Worm (Caenorhabditis elegans) whole organism, early embryonic: ENCODE data around the gene F56F10.1.

Source experiments
- B0310.2 ChIP-seq: sonication (generic microtip); optimal IDR thresholded peaks from 2 replicates; lab custom pipeline; 2016; ENCODE audit warnings: mild to moderate bottlenecking, missing genetic modification characterization, missing compliant biosample characterization
- F13C5.2 ChIP-seq: sonication (generic microtip); optimal IDR thresholded peaks from 2 replicates; lab custom pipeline; 2017; ENCODE audit warnings: mild to moderate bottlenecking, missing genetic modification characterization, inconsistent platforms, missing compliant biosample characterization
- aly-1 ChIP-seq: sonication (generic microtip); optimal IDR thresholded peaks from 2 replicates; lab custom pipeline; 2016; ENCODE audit warnings: missing genetic modification characterization, missing compliant biosample characterization
- ama-1 ChIP-seq: fragments of 150-350 bp; optimal IDR thresholded peaks from 2 replicates; lab custom pipeline; 2014
- ceh-13 ChIP-seq: fragments of 200-800 bp; sonication (Bioruptor generic); optimal IDR thresholded peaks from 2 replicates; lab custom pipeline; 2018; ENCODE audit warnings: mild to moderate bottlenecking, missing genetic modification characterization, missing compliant biosample characterization
- ets-7 ChIP-seq: sonication (generic microtip); optimal IDR thresholded peaks from 2 replicates; lab custom pipeline; 2016; ENCODE audit warnings: missing genotype, missing genetic modification characterization, missing compliant biosample characterization
- flt-1 ChIP-seq: fragments of 200-800 bp; sonication (Bioruptor generic); IDR thresholded peaks from 2 replicates; pipeline ENCODE4 v1.3.6; 2022; ENCODE audit warnings: missing genetic modification characterization, missing compliant biosample characterization
- hmbx-1 ChIP-seq: sonication (generic microtip); optimal IDR thresholded peaks from 2 replicates; lab custom pipeline; 2016; ENCODE audit warnings: mild to moderate bottlenecking, missing genetic modification characterization, missing compliant biosample characterization
- hmg-4 ChIP-seq: fragments of 200-800 bp; sonication (Bioruptor generic); optimal IDR thresholded peaks from 2 replicates; lab custom pipeline; 2018; ENCODE audit warnings: mild to moderate bottlenecking, missing genetic modification characterization, missing compliant biosample characterization
- hnd-1 ChIP-seq: sonication (generic microtip); optimal IDR thresholded peaks from 2 replicates; lab custom pipeline; 2016; ENCODE audit warnings: missing genetic modification characterization, missing compliant biosample characterization
- pes-1 ChIP-seq: fragments of 200-800 bp; sonication (Bioruptor generic); IDR thresholded peaks from 2 replicates; pipeline ENCODE4 v1.3.6; 2022; ENCODE audit warnings: missing genetic modification reagents, missing genetic modification characterization, missing compliant biosample characterization
- scrt-1 ChIP-seq: fragments of 200-800 bp; sonication (Bioruptor generic); IDR thresholded peaks from 2 replicates; pipeline ENCODE4 v1.3.6; 2022; ENCODE audit warnings: missing genetic modification characterization, missing compliant biosample characterization
- tbx-11 ChIP-seq: fragments of 200-800 bp; sonication (Bioruptor generic); IDR thresholded peaks from 2 replicates; pipeline ENCODE4 v1.3.6; 2022; ENCODE audit warnings: missing genetic modification characterization, missing compliant biosample characterization
- tra-4 ChIP-seq: sonication (generic microtip); optimal IDR thresholded peaks from 2 replicates; lab custom pipeline; 2017; ENCODE audit warnings: missing genetic modification characterization, missing compliant biosample characterization

- TF ChIP-seq hnd-1 (tag; lab: Kevin White, UChicago) (no peak), ceh-13 (GFP tag; lab: Kevin White, UChicago) (no peak), pes-1 (GFP tag; lab: Robert Waterston, UW) (no peak), ama-1 (lab: Kevin White, UChicago) (no peak), B0310.2 (no peak), F13C5.2 (no peak), tbx-11 (GFP tag; lab: Robert Waterston, UW) (no peak), ets-7 (tag; lab: Kevin White, UChicago) (no peak), hmbx-1 (no peak), flt-1 (GFP tag; lab: Robert Waterston, UW) (no peak), scrt-1 (GFP tag; lab: Robert Waterston, UW) (no peak), aly-1 (tag; lab: Kevin White, UChicago) (no peak), tra-4 (tag; lab: Kevin White, UChicago) (no peak), hmg-4 (GFP tag; lab: Kevin White, UChicago) (no peak)
Observed at ce11 chrX:830185-830584, 42.2 kb upstream of the F56F10.1 start.
